Worm (Caenorhabditis elegans) whole organism, early embryonic: ENCODE results near the gene msp-55.
A peak's percentile ranks its signal among the peaks of the same experiment; 100 is the strongest.

Experiments used
- B0310.2 ChIP-seq: sonication (generic microtip); optimal IDR thresholded peaks from 2 replicates; lab custom pipeline; 2016; ENCODE audit warnings: mild to moderate bottlenecking, missing genetic modification characterization, missing compliant biosample characterization
- F13C5.2 ChIP-seq: sonication (generic microtip); optimal IDR thresholded peaks from 2 replicates; lab custom pipeline; 2017; ENCODE audit warnings: mild to moderate bottlenecking, missing genetic modification characterization, inconsistent platforms, missing compliant biosample characterization
- aly-1 ChIP-seq: sonication (generic microtip); optimal IDR thresholded peaks from 2 replicates; lab custom pipeline; 2016; ENCODE audit warnings: missing genetic modification characterization, missing compliant biosample characterization
- ama-1 ChIP-seq: fragments of 150-350 bp; optimal IDR thresholded peaks from 2 replicates; lab custom pipeline; 2014
- ceh-13 ChIP-seq: fragments of 200-800 bp; sonication (Bioruptor generic); optimal IDR thresholded peaks from 2 replicates; lab custom pipeline; 2018; ENCODE audit warnings: mild to moderate bottlenecking, missing genetic modification characterization, missing compliant biosample characterization
- ceh-36 ChIP-seq: sonication (generic microtip); optimal IDR thresholded peaks from 2 replicates; lab custom pipeline; 2016; ENCODE audit warnings: missing genetic modification characterization, inconsistent platforms, missing compliant biosample characterization
- ets-7 ChIP-seq: sonication (generic microtip); optimal IDR thresholded peaks from 2 replicates; lab custom pipeline; 2016; ENCODE audit warnings: missing genotype, missing genetic modification characterization, missing compliant biosample characterization
- flt-1 ChIP-seq: fragments of 200-800 bp; sonication (Bioruptor generic); IDR thresholded peaks from 2 replicates; pipeline ENCODE4 v1.3.6; 2022; ENCODE audit warnings: missing genetic modification characterization, missing compliant biosample characterization
- hmbx-1 ChIP-seq: sonication (generic microtip); optimal IDR thresholded peaks from 2 replicates; lab custom pipeline; 2016; ENCODE audit warnings: mild to moderate bottlenecking, missing genetic modification characterization, missing compliant biosample characterization
- hmg-4 ChIP-seq: fragments of 200-800 bp; sonication (Bioruptor generic); optimal IDR thresholded peaks from 2 replicates; lab custom pipeline; 2018; ENCODE audit warnings: mild to moderate bottlenecking, missing genetic modification characterization, missing compliant biosample characterization
- hnd-1 ChIP-seq: sonication (generic microtip); optimal IDR thresholded peaks from 2 replicates; lab custom pipeline; 2016; ENCODE audit warnings: missing genetic modification characterization, missing compliant biosample characterization
- pes-1 ChIP-seq: fragments of 200-800 bp; sonication (Bioruptor generic); IDR thresholded peaks from 2 replicates; pipeline ENCODE4 v1.3.6; 2022; ENCODE audit warnings: missing genetic modification reagents, missing genetic modification characterization, missing compliant biosample characterization
- scrt-1 ChIP-seq: fragments of 200-800 bp; sonication (Bioruptor generic); IDR thresholded peaks from 2 replicates; pipeline ENCODE4 v1.3.6; 2022; ENCODE audit warnings: missing genetic modification characterization, missing compliant biosample characterization
- sea-1 ChIP-seq: fragments of 200-800 bp; sonication (Bioruptor generic); conservative IDR thresholded peaks from 2 replicates; pipeline ENCODE4 v1.3.6; 2022; ENCODE audit warnings: missing genetic modification characterization, missing compliant biosample characterization
- tbx-11 ChIP-seq: fragments of 200-800 bp; sonication (Bioruptor generic); IDR thresholded peaks from 2 replicates; pipeline ENCODE4 v1.3.6; 2022; ENCODE audit warnings: missing genetic modification characterization, missing compliant biosample characterization
- tbx-37 ChIP-seq: fragments of 200-800 bp; sonication (Bioruptor generic); conservative IDR thresholded peaks from 2 replicates; pipeline ENCODE4 v1.3.6; 2022; ENCODE audit warnings: missing genetic modification reagents, missing genetic modification characterization, missing compliant biosample characterization
- tra-4 ChIP-seq: sonication (generic microtip); optimal IDR thresholded peaks from 2 replicates; lab custom pipeline; 2017; ENCODE audit warnings: missing genetic modification characterization, missing compliant biosample characterization

Gene msp-55

ce11 chrIV:5055964-5056588, at the start of gene msp-55:
Gene msp-55 (minus strand): TSS chrIV:5056014.
- TF ChIP-seq aly-1 = no peak
- TF ChIP-seq B0310.2 = no peak
- no peak for TF ChIP-seq hnd-1 (tag; lab: Kevin White, UChicago)
- TF ChIP-seq scrt-1 (GFP tag; lab: Robert Waterston, UW) = no peak

ce11 chrIV:5103229-5103894, 47.5 kb upstream of the msp-55 start, which contains the start of gene C02B10.3:
Gene C02B10.3 (minus strand): TSS chrIV:5103279.
- TF ChIP-seq sea-1 (GFP tag; lab: Robert Waterston, UW) (no peak), tbx-37 (GFP tag; lab: Robert Waterston, UW) (no peak)

- no peak for TF ChIP-seq tbx-11 (GFP tag; lab: Robert Waterston, UW)
- no peak for TF ChIP-seq hmg-4 (GFP tag; lab: Kevin White, UChicago)
- no peak for TF ChIP-seq hmbx-1 (tag; lab: Kevin White, UChicago)
- no peak for TF ChIP-seq tbx-37 (GFP tag; lab: Robert Waterston, UW)
- TF ChIP-seq ceh-36 = no peak
- TF ChIP-seq flt-1 (GFP tag; lab: Robert Waterston, UW) = no peak
- TF ChIP-seq pes-1 = no peak
- no peak for TF ChIP-seq scrt-1 (GFP tag; lab: Robert Waterston, UW)
- TF ChIP-seq ceh-13 = no peak
- no peak for TF ChIP-seq tra-4 (tag; lab: Kevin White, UChicago)
- TF ChIP-seq aly-1 = no peak
These were observed 46.1 kb upstream of the msp-55 start for ce11 chrIV:5101945-5102344.

ce11 chrIV:5100145-5100544, 44.3 kb upstream of the msp-55 start:
- no peak for TF ChIP-seq aly-1
- no peak for TF ChIP-seq hmg-4 (GFP tag; lab: Kevin White, UChicago)
- TF ChIP-seq tbx-11 (GFP tag; lab: Robert Waterston, UW) = no peak
- no peak for TF ChIP-seq tra-4 (tag; lab: Kevin White, UChicago)
- TF ChIP-seq ceh-36 = no peak
- TF ChIP-seq scrt-1 (GFP tag; lab: Robert Waterston, UW) = no peak
- no peak for TF ChIP-seq tbx-37 (GFP tag; lab: Robert Waterston, UW)
- no peak for TF ChIP-seq ets-7
- TF ChIP-seq F13C5.2 (tag; lab: Kevin White, UChicago) = no peak
- no peak for TF ChIP-seq pes-1
- no peak for TF ChIP-seq ama-1
- TF ChIP-seq hmbx-1 (tag; lab: Kevin White, UChicago) = no peak
- TF ChIP-seq sea-1 (GFP tag; lab: Robert Waterston, UW) = no peak
- TF ChIP-seq ceh-13 = no peak

ce11 chrIV:5093462-5093861, 37.6 kb upstream of the msp-55 start:
- TF ChIP-seq hmg-4 (GFP tag; lab: Kevin White, UChicago) (no peak), sea-1 (GFP tag; lab: Robert Waterston, UW) (no peak)

- TF ChIP-seq aly-1 = no peak
- no peak for TF ChIP-seq ama-1
- TF ChIP-seq F13C5.2 (tag; lab: Kevin White, UChicago) = peak; percentile 8
These were observed 35.4 kb upstream of the msp-55 start, which contains the start of the genes snpn-1 and C02B10.4 for ce11 chrIV:5090993-5091793. Gene snpn-1 (minus strand): TSS chrIV:5091043. Gene C02B10.4 (plus strand): TSS chrIV:5091586.

ce11 chrIV:5088814-5089322, 33.1 kb upstream of the msp-55 start, which contains the start of gene ivd-1:
Gene ivd-1 (minus strand): TSS chrIV:5088864.
- TF ChIP-seq flt-1 (GFP tag; lab: Robert Waterston, UW) = no peak
- TF ChIP-seq pes-1 = no peak
- no peak for TF ChIP-seq B0310.2
- no peak for TF ChIP-seq ets-7
- no peak for TF ChIP-seq F13C5.2 (tag; lab: Kevin White, UChicago)
- no peak for TF ChIP-seq sea-1 (GFP tag; lab: Robert Waterston, UW)
- no peak for TF ChIP-seq hmg-4 (GFP tag; lab: Kevin White, UChicago)
- no peak for TF ChIP-seq aly-1
- TF ChIP-seq ceh-36 = no peak

ce11 chrIV:5086961-5087326, 31.1 kb upstream of the msp-55 start:
- TF ChIP-seq pes-1 (no peak), tbx-37 (GFP tag; lab: Robert Waterston, UW) (no peak), tra-4 (tag; lab: Kevin White, UChicago) (no peak), hnd-1 (tag; lab: Kevin White, UChicago) (no peak), hmbx-1 (tag; lab: Kevin White, UChicago) (no peak), aly-1 (no peak), B0310.2 (no peak), ceh-36 (no peak), ets-7 (no peak), F13C5.2 (tag; lab: Kevin White, UChicago) (no peak), ama-1 (no peak), sea-1 (GFP tag; lab: Robert Waterston, UW) (no peak), flt-1 (GFP tag; lab: Robert Waterston, UW) (no peak), scrt-1 (GFP tag; lab: Robert Waterston, UW) (no peak), hmg-4 (GFP tag; lab: Kevin White, UChicago) (no peak), tbx-11 (GFP tag; lab: Robert Waterston, UW) (no peak), ceh-13 (no peak)
